Worm (Caenorhabditis elegans) whole organism, L3 larva: ENCODE results near the gene rpn-9.

ENCODE experiments used
- R02D3.7 ChIP-seq: fragments of 150-350 bp; optimal IDR thresholded peaks from 2 replicates; lab custom pipeline; 2014; ENCODE audit warnings: missing biosample characterization, missing genetic modification characterization
- aly-2 ChIP-seq: fragments of 150-350 bp; optimal IDR thresholded peaks from 2 replicates; lab custom pipeline; 2014; ENCODE audit warnings: missing biosample characterization, missing genetic modification characterization
- ama-1 ChIP-seq: fragments of 150-350 bp; optimal IDR thresholded peaks from 2 replicates; lab custom pipeline; 2018
- ceh-16 ChIP-seq: sonication (generic microtip); optimal IDR thresholded peaks from 2 replicates; lab custom pipeline; 2017; ENCODE audit warnings: missing biosample characterization, missing genetic modification characterization
- ceh-82 ChIP-seq: fragments of 150-350 bp; optimal IDR thresholded peaks from 2 replicates; lab custom pipeline; 2014; ENCODE audit warnings: missing biosample characterization, missing genetic modification characterization
- ceh-9 ChIP-seq: sonication (generic microtip); optimal IDR thresholded peaks from 2 replicates; lab custom pipeline; 2018; ENCODE audit warnings: missing biosample characterization, missing genetic modification characterization
- daf-12 ChIP-seq: fragments of 150-350 bp; optimal IDR thresholded peaks from 2 replicates; lab custom pipeline; 2014; ENCODE audit warnings: missing biosample characterization, missing genetic modification reagents, missing genetic modification characterization
- egl-27 ChIP-seq: sonication (generic microtip); optimal IDR thresholded peaks from 4 replicates; lab custom pipeline; 2017; ENCODE audit warnings: missing biosample characterization, missing genetic modification reagents, missing genetic modification characterization
- egl-5 ChIP-seq: fragments of 150-350 bp; optimal IDR thresholded peaks from 2 replicates; lab custom pipeline; 2017; ENCODE audit warnings: missing biosample characterization, missing genetic modification reagents, missing genetic modification characterization, inconsistent platforms
- elt-1 ChIP-seq: fragments of 150-350 bp; optimal IDR thresholded peaks from 2 replicates; lab custom pipeline; 2014; ENCODE audit warnings: missing biosample characterization, missing genetic modification characterization
- elt-2 ChIP-seq: sonication (generic microtip); optimal IDR thresholded peaks from 2 replicates; lab custom pipeline; 2016; ENCODE audit warnings: missing genetic modification reagents, mild to moderate bottlenecking, missing genetic modification characterization, missing compliant biosample characterization
- elt-3 ChIP-seq, 3 experiments: fragments of 150-350 bp in 1 of 3; sonication (generic microtip) in 2 of 3; optimal IDR thresholded peaks; 2 replicates in 2 of 3; 4 replicates in 1 of 3; lab custom pipeline; 2014 to 2017; ENCODE audit warnings: missing biosample characterization in 3 of 3, missing genetic modification characterization in 3 of 3
- eor-1 ChIP-seq, 2 experiments: fragments of 150-350 bp; optimal IDR thresholded peaks; 2 replicates each; lab custom pipeline; 2014 to 2018; ENCODE audit warnings: missing biosample characterization in 2 of 2, missing genetic modification characterization in 2 of 2
- fkh-10 ChIP-seq: sonication (generic microtip); optimal IDR thresholded peaks from 2 replicates; lab custom pipeline; 2017; ENCODE audit warnings: missing biosample characterization, missing genetic modification reagents, missing genetic modification characterization
- fos-1 ChIP-seq: fragments of 150-350 bp; optimal IDR thresholded peaks from 2 replicates; lab custom pipeline; 2014; ENCODE audit warnings: missing biosample characterization, missing genetic modification characterization
- hmg-11 ChIP-seq: sonication (generic microtip); optimal IDR thresholded peaks from 2 replicates; lab custom pipeline; 2016; ENCODE audit warnings: missing genetic modification characterization, missing compliant biosample characterization
- lin-15B ChIP-seq: fragments of 150-350 bp; optimal IDR thresholded peaks from 2 replicates; lab custom pipeline; 2014; ENCODE audit warnings: missing biosample characterization, missing genetic modification characterization
- lin-39 ChIP-seq: fragments of 150-350 bp; optimal IDR thresholded peaks from 2 replicates; lab custom pipeline; 2018; ENCODE audit warnings: missing biosample characterization, missing genetic modification reagents, missing genetic modification characterization
- lsy-12 ChIP-seq: sonication (generic microtip); optimal IDR thresholded peaks from 2 replicates; lab custom pipeline; 2016; ENCODE audit warnings: mild to moderate bottlenecking, missing genetic modification characterization, missing compliant biosample characterization
- mdl-1 ChIP-seq: fragments of 150-350 bp; optimal IDR thresholded peaks from 2 replicates; lab custom pipeline; 2014; ENCODE audit warnings: missing biosample characterization, missing genetic modification characterization
- mml-1 ChIP-seq: fragments of 150-350 bp; sonication (generic microtip); optimal IDR thresholded peaks from 3 replicates; lab custom pipeline; 2014; ENCODE audit warnings: missing biosample characterization, missing genetic modification characterization
- nfya-1 ChIP-seq: sonication (generic microtip); optimal IDR thresholded peaks from 2 replicates; lab custom pipeline; 2017; ENCODE audit warnings: missing genetic modification characterization, mild to moderate bottlenecking, missing compliant biosample characterization, antibody characterized with exemption, moderate library complexity; ENCODE audit not compliant: insufficient read depth
- nhr-11 ChIP-seq: fragments of 150-350 bp; optimal IDR thresholded peaks from 2 replicates; lab custom pipeline; 2014; ENCODE audit warnings: missing biosample characterization, missing genetic modification characterization
- nhr-12 ChIP-seq: fragments of 150-350 bp; optimal IDR thresholded peaks from 2 replicates; lab custom pipeline; 2014; ENCODE audit warnings: missing biosample characterization, missing genetic modification characterization
- nhr-23 ChIP-seq: fragments of 150-350 bp; optimal IDR thresholded peaks from 2 replicates; lab custom pipeline; 2014; ENCODE audit warnings: missing biosample characterization, missing genetic modification reagents, missing genetic modification characterization
- nhr-237 ChIP-seq: fragments of 150-350 bp; optimal IDR thresholded peaks from 2 replicates; lab custom pipeline; 2014; ENCODE audit warnings: missing biosample characterization, missing genetic modification characterization
- nhr-28 ChIP-seq: fragments of 150-350 bp; optimal IDR thresholded peaks from 2 replicates; lab custom pipeline; 2014; ENCODE audit warnings: missing biosample characterization, missing genetic modification characterization
- nhr-77 ChIP-seq: fragments of 150-350 bp; optimal IDR thresholded peaks from 2 replicates; lab custom pipeline; 2014; ENCODE audit warnings: missing biosample characterization, missing genetic modification characterization
- pha-4 ChIP-seq: fragments of 150-350 bp; optimal IDR thresholded peaks from 2 replicates; lab custom pipeline; 2014; ENCODE audit warnings: missing biosample characterization, missing genetic modification reagents, missing genetic modification characterization
- sea-2 ChIP-seq: fragments of 150-350 bp; sonication (generic microtip); optimal IDR thresholded peaks from 4 replicates; lab custom pipeline; 2014; ENCODE audit warnings: missing biosample characterization, missing genetic modification reagents, missing genetic modification characterization
- skn-1 ChIP-seq: fragments of 150-350 bp; optimal IDR thresholded peaks from 2 replicates; lab custom pipeline; 2014; ENCODE audit warnings: missing biosample characterization, missing genetic modification characterization
- snpc-4 ChIP-seq: fragments of 150-350 bp; optimal IDR thresholded peaks from 2 replicates; lab custom pipeline; 2014; ENCODE audit warnings: missing biosample characterization, missing genetic modification characterization
- unc-39 ChIP-seq: sonication (generic microtip); optimal IDR thresholded peaks from 4 replicates; lab custom pipeline; 2017; ENCODE audit warnings: missing biosample characterization, missing genetic modification characterization
- zag-1 ChIP-seq: fragments of 150-350 bp; optimal IDR thresholded peaks from 2 replicates; lab custom pipeline; 2014; ENCODE audit warnings: missing biosample characterization, missing genetic modification characterization
- ztf-11 ChIP-seq: fragments of 150-350 bp; optimal IDR thresholded peaks from 2 replicates; lab custom pipeline; 2014; ENCODE audit warnings: missing biosample characterization, missing genetic modification characterization
- ztf-4 ChIP-seq: fragments of 150-350 bp; optimal IDR thresholded peaks from 2 replicates; lab custom pipeline; 2014; ENCODE audit warnings: missing biosample characterization, missing genetic modification characterization

Gene rpn-9

DNA sequence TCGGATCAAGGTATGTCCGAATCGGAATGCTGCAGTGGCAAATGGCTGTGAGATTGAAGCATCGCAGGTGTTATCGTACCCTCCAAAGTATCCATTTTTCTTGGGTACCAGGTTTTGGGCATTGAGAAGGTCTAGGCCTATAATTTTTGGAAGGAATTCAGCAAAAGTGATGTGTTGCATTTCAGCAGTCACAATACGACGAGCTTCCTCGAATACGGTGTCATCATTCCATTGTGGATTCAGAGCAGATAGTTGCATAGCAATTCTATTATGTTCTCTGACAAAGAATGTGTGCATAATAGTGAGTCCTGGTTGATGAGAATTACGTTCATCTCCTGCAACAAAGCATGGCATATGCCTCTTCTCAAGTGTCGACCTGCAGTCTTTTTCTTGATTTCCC, 4.2 kb upstream of the rpn-9 start:
- TF ChIP-seq nhr-28 (tag; lab: Kevin White, UChicago) (no peak), mdl-1 (tag; lab: Kevin White, UChicago) (no peak), ztf-11 (tag; lab: Kevin White, UChicago) (no peak)
- TF ChIP-seq, all 47 proteins: peak for 0

DNA sequence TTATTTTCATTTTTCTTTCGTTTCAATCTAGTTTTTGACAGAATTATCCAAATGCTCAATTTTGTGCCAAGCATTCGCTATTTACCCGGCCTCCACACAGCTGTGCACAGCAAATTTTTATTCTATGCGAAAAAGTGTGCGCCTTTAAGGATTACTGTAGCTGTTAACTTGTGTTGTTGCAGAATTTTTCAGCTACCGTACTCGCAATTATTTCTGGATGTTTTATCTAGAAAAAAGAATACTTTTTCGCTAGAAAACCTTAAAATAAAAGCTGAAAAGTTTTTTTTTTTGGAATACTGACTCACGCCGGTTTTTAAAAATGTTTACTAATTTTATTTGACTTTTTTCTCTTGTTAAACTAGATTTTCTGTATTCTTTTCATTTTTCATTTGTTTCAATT, 2.8 kb upstream of the rpn-9 start:
- no peak for TF ChIP-seq ceh-82 (tag; lab: Kevin White, UChicago)
- TF ChIP-seq eor-1 (tag; optimal IDR thresholded peaks at IDR 0.05; lab: Kevin White, UChicago) = no peak
- no peak for TF ChIP-seq nhr-28 (tag; lab: Kevin White, UChicago)
- no peak for TF ChIP-seq nhr-11 (tag; lab: Kevin White, UChicago)

DNA sequence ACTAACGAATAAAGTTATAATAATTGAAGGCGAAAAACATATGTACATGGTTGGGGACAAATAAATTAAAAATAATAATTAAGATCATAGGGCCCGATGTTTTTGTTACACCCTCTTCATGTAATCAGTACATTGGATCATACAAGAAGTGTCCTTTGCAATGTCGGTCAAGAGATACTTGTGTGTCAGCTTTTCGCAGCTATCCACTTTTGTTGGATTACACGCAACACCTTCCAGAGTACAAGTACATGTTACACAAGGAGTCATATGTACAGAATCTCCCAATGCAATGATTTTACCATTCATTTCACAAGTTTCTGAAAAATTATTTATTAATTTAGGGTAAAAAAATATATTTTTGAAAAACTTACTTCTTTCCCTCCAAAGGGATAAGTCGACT, 2.2 kb upstream of the rpn-9 start:
- TF ChIP-seq mml-1 (no peak), fos-1 (tag; lab: Kevin White, UChicago) (no peak), elt-3 (tag; optimal IDR thresholded peaks at IDR 0.05; lab: Kevin White, UChicago) (no peak), fkh-10 (GFP tag; lab: Kevin White, UChicago) (no peak), egl-27 (tag; lab: Kevin White, UChicago) (no peak), nhr-77 (tag; lab: Kevin White, UChicago) (no peak), skn-1 (no peak), nhr-12 (tag; lab: Kevin White, UChicago) (no peak), elt-2 (tag; lab: Kevin White, UChicago) (no peak), snpc-4 (tag; lab: Kevin White, UChicago) (no peak), lin-39 (tag; lab: Kevin White, UChicago) (no peak), unc-39 (tag; lab: Kevin White, UChicago) (no peak), lsy-12 (tag; lab: Kevin White, UChicago) (no peak), zag-1 (tag; lab: Kevin White, UChicago) (no peak), nhr-23 (no peak), ama-1 (lab: Kevin White, UChicago) (no peak)

DNA sequence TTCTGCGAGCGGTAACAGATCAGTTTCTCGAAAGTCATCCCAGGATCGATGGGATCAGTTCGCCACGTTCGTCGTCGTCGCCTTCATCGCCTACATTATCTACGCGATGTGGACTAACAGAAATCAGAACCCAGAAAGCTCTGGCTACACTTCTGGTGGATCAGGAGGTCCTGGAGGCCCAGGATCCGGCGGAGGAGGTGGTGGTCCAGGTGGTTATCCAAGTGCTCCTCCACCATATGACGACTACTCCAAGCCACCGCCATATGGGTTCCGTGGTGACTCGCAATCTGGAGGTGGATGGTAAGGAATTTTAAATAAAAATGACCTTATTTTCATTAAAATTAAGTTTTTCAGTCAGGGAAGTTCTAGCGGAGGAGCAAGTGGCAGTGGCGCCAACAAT, 1.5 kb upstream of the rpn-9 start:
- no peak for TF ChIP-seq ztf-4 (tag; lab: Kevin White, UChicago)
- TF ChIP-seq sea-2 (GFP tag; lab: Kevin White, UChicago) = no peak
- no peak for TF ChIP-seq snpc-4 (tag; lab: Kevin White, UChicago)
- no peak for TF ChIP-seq mml-1
- no peak for TF ChIP-seq aly-2 (tag; lab: Kevin White, UChicago)
- no peak for TF ChIP-seq ceh-16 (tag; lab: Kevin White, UChicago)
- TF ChIP-seq nhr-237 = no peak
- TF ChIP-seq ceh-9 = no peak
- TF ChIP-seq R02D3.7 (tag; lab: Kevin White, UChicago) = no peak
- TF ChIP-seq skn-1 = no peak

DNA sequence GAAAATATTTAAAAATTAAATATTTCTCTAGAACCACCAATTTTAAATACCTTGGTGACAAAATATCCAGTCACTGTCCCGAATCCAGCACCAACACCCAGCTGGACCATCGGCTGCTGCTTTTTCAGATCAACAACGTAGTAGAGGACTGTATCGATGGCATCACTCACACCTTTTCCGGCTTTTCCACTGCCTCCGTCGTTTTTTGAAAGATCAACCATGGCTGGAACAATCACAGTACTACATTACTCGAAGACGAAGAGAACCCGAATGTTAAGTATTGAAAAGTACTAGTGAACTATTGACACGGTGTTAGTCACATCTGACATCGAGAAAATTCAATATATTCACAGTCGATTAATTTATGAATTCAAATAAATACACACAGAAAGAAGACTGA, 1.6 kb downstream of the rpn-9 start, which contains the start of gene fndc-1:
TSS of gene fndc-1 (minus strand) at position 227 of the 400 bp plus-strand sequence.
- TF ChIP-seq ceh-9 = no peak
- no peak for TF ChIP-seq unc-39 (tag; lab: Kevin White, UChicago)
- TF ChIP-seq mdl-1 (tag; lab: Kevin White, UChicago) = no peak
- peak; percentile 25 for TF ChIP-seq ama-1 (lab: Kevin White, UChicago)
- TF ChIP-seq nhr-237 = no peak
- TF ChIP-seq R02D3.7 (tag; lab: Kevin White, UChicago) = no peak
- TF ChIP-seq ceh-16 (tag; lab: Kevin White, UChicago) = no peak
- no peak for TF ChIP-seq nhr-12 (tag; lab: Kevin White, UChicago)

DNA sequence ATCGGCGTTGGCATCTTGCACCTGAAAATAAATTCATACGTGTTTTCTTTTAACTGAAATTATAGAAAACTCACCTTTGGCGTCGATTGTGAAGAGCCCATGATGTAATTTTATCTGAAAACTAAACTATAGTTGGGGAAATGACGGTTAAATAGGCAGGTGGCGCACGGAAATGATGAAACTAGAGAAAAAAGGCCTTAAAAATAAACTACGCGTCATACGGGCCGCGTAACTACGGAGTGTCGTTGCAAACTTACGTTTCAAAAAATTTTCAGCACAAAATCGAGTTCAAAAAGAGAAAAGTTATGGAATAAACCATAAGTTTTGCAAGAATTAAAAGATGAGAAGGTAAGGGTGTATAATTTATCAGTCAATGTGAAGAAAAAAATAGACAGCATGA, 2.4 kb downstream of the rpn-9 start, which contains the start of gene cchl-1:
TSS of gene cchl-1 (minus strand) at position 114 of the 400 bp plus-strand sequence.
- TF ChIP-seq lin-15B (tag; lab: Kevin White, UChicago) (peak; percentile 29), eor-1 (tag; optimal IDR thresholded peaks at IDR 0.05; lab: Kevin White, UChicago) (no peak), nhr-77 (tag; lab: Kevin White, UChicago) (no peak), ama-1 (lab: Kevin White, UChicago) (peak; percentile 44), daf-12 (tag; lab: Kevin White, UChicago) (no peak), nhr-12 (tag; lab: Kevin White, UChicago) (no peak), ztf-4 (tag; lab: Kevin White, UChicago) (no peak), pha-4 (peak; percentile 36), hmg-11 (tag; lab: Kevin White, UChicago) (peak; percentile 21), elt-1 (tag; lab: Kevin White, UChicago) (no peak), fos-1 (tag; lab: Kevin White, UChicago) (no peak), elt-3 (tag; optimal IDR thresholded peaks at IDR 0.05; lab: Kevin White, UChicago) (no peak), egl-5 (tag; lab: Kevin White, UChicago) (no peak), nfya-1 (tag; lab: Kevin White, UChicago) (peak; percentile 32), elt-2 (tag; lab: Kevin White, UChicago) (peak; percentile 32)
- TF ChIP-seq, all 47 proteins: peak for 6
